In genomic region chr2L:6006508-6007232, dm6 we compare ENCODE assay signal across 5 fruit fly cellular contexts.
TF ChIP-seq lines count a peak whose summit lies in the region.

Gene Gal (minus strand): TSS chr2L:6006827.

- TF ChIP-seq CTCF in whole organism, embryonic (GFP tag; optimal IDR thresholded peaks at IDR 0.05; lab: Kevin White, UChicago), result no peak

TF ChIP-seq in whole organism, adult, 20 proteins besides CTCF, POLR2A, EP300 and RAD21:
- TF ChIP-seq CG12768 (GFP tag; optimal IDR thresholded peaks at IDR 0.05; lab: Kevin White, UChicago) (peak; percentile 27), Crg-1 (GFP tag; optimal IDR thresholded peaks at IDR 0.05; lab: Kevin White, UChicago) (no peak), ovo (GFP tag; optimal IDR thresholded peaks at IDR 0.05; lab: Kevin White, UChicago) (no peak)

TF ChIP-seq in whole organism, embryonic, 481 proteins besides CTCF, POLR2A, EP300 and RAD21 (continues in another document):
- TF ChIP-seq CG12219 (GFP tag; optimal IDR thresholded peaks at IDR 0.05; lab: Kevin White, UChicago) (no peak), pzg (GFP tag; optimal IDR thresholded peaks at IDR 0.05; lab: Kevin White, UChicago) (no peak), CG8478 (optimal IDR thresholded peaks at IDR 0.05; lab: Kevin White, UChicago) (no peak), CG6854 (GFP tag; optimal IDR thresholded peaks at IDR 0.05; lab: Kevin White, UChicago) (no peak), CG31388 (GFP tag; optimal IDR thresholded peaks at IDR 0.05; lab: Kevin White, UChicago) (no peak), CG15514 (GFP tag; optimal IDR thresholded peaks at IDR 0.05; lab: Kevin White, UChicago) (no peak), ci (GFP tag; IDR thresholded peaks at IDR 0.05; lab: Robert Waterston, UW) (peak; percentile 33; the same call in 1 of the 3 replicates), sr (GFP tag; IDR thresholded peaks at IDR 0.05; lab: Robert Waterston, UW) (0 out of 3 replicates have a peak, but pooled peaks have one; percentile 53), CG10366 (GFP tag; IDR thresholded peaks at IDR 0.05; lab: Robert Waterston, UW) (no peak), maf-S (GFP tag; optimal IDR thresholded peaks at IDR 0.05; lab: Kevin White, UChicago) (no peak), bcd (GFP tag; optimal IDR thresholded peaks at IDR 0.05; lab: Kevin White, UChicago) (no peak), Elba2 (GFP tag; optimal IDR thresholded peaks at IDR 0.05; lab: Kevin White, UChicago) (no peak), ssp (GFP tag; IDR thresholded peaks at IDR 0.05; lab: Robert Waterston, UW) (no peak), CG3847 (GFP tag; IDR thresholded peaks at IDR 0.05; lab: Robert Waterston, UW) (no peak), grau (tag; optimal IDR thresholded peaks at IDR 0.05; lab: Kevin White, UChicago) (no peak), cg (GFP tag; optimal IDR thresholded peaks at IDR 0.05; lab: Kevin White, UChicago) (no peak), Bdp1 (GFP tag; optimal IDR thresholded peaks at IDR 0.05; lab: Kevin White, UChicago) (no peak), tio (GFP tag; optimal IDR thresholded peaks at IDR 0.05; lab: Kevin White, UChicago) (no peak), CG7839 (tag; optimal IDR thresholded peaks at IDR 0.05; lab: Kevin White, UChicago) (no peak), vnd (GFP tag; IDR thresholded peaks at IDR 0.05; lab: Robert Waterston, UW; ENCODE audit: partially characterized antibody) (0 out of 3 replicates have a peak, but pooled peaks have one; percentile 27), CG3726 (GFP tag; IDR thresholded peaks at IDR 0.05; lab: Robert Waterston, UW) (0 out of 3 replicates have a peak, but pooled peaks have one; percentile 30), gro (GFP tag; optimal IDR thresholded peaks at IDR 0.05; lab: Kevin White, UChicago) (peak; percentile 2)

TF ChIP-seq in whole organism, prepupa, 60 proteins besides CTCF, POLR2A, EP300 and RAD21:
- TF ChIP-seq CG9139 (GFP tag; optimal IDR thresholded peaks at IDR 0.05; lab: Kevin White, UChicago), result no peak
- TF ChIP-seq eg (GFP tag; IDR thresholded peaks at IDR 0.05; lab: Robert Waterston, UW), result no peak
- 0 out of 2 replicates have a peak, but pooled peaks have one; percentile 29 for TF ChIP-seq CG15336 (GFP tag; IDR thresholded peaks at IDR 0.05; lab: Robert Waterston, UW)
- TF ChIP-seq svp (GFP tag; lab: Kevin White, UChicago), result peak; percentile 73
- TF ChIP-seq fkh (GFP tag; optimal IDR thresholded peaks at IDR 0.05; lab: Kevin White, UChicago), result no peak
- TF ChIP-seq CG32006 (GFP tag; optimal IDR thresholded peaks at IDR 0.05; lab: Kevin White, UChicago), result no peak
- TF ChIP-seq CG11902 (GFP tag; optimal IDR thresholded peaks at IDR 0.05; lab: Kevin White, UChicago), result no peak
- TF ChIP-seq Eip93F (GFP tag; optimal IDR thresholded peaks at IDR 0.05; lab: Kevin White, UChicago), result no peak
- TF ChIP-seq Sox15 (GFP tag; optimal IDR thresholded peaks at IDR 0.05; lab: Kevin White, UChicago), result no peak
TF ChIP-seq in whole organism, prepupa: peak in this region for 2.

TF ChIP-seq in whole organism, pupa, 21 proteins besides CTCF, POLR2A, EP300 and RAD21:
- TF ChIP-seq CG17806 (tag; optimal IDR thresholded peaks at IDR 0.05; lab: Kevin White, UChicago) (no peak), Pif1B (GFP tag; optimal IDR thresholded peaks at IDR 0.05; lab: Kevin White, UChicago) (no peak), Ets98B (GFP tag; IDR thresholded peaks at IDR 0.05; lab: Robert Waterston, UW) (peak; percentile 9; the same call in 1 of the 2 replicates), gl (tag; optimal IDR thresholded peaks at IDR 0.05; lab: Kevin White, UChicago) (no peak), CG8159 (tag; optimal IDR thresholded peaks at IDR 0.05; lab: Kevin White, UChicago) (peak; percentile 64), fd96Ca (GFP tag; IDR thresholded peaks at IDR 0.05; lab: Robert Waterston, UW) (0 out of 3 replicates have a peak, but pooled peaks have one; percentile 31), CG14655 (GFP tag; optimal IDR thresholded peaks at IDR 0.05; lab: Kevin White, UChicago) (no peak)
TF ChIP-seq in whole organism, pupa: peak in this region for 3.

TF ChIP-seq in whole organism, wandering third instar larva, 38 proteins besides CTCF, POLR2A, EP300 and RAD21:
- TF ChIP-seq dl (GFP tag; optimal IDR thresholded peaks at IDR 0.05; lab: Kevin White, UChicago; ENCODE audit: insufficient read depth in 1 of 2, partially characterized antibody in 2 of 2) (no peak), sv (GFP tag; optimal IDR thresholded peaks at IDR 0.05; lab: Kevin White, UChicago) (no peak), jim (GFP tag; optimal IDR thresholded peaks at IDR 0.05; lab: Kevin White, UChicago) (no peak), Vsx2 (GFP tag; optimal IDR thresholded peaks at IDR 0.05; lab: Kevin White, UChicago; ENCODE audit: partially characterized antibody) (peak; percentile 3)
